Fruit fly (Drosophila melanogaster) whole organism, embryonic: ENCODE data around the gene Taf2.

Source experiments
- Ada2b ChIP-seq: fragments of 200-800 bp; sonication (Bioruptor generic); IDR thresholded peaks from 2 replicates; pipeline ENCODE4 v1.3.6; 2022; ENCODE audit warnings: missing biosample characterization, missing genetic modification characterization
- Adf1 ChIP-seq: fragments of 200-800 bp; sonication (Bioruptor generic); IDR thresholded peaks from 2 replicates; pipeline ENCODE4 v1.3.6; 2022; ENCODE audit warnings: missing biosample characterization, missing genetic modification characterization
- CG10147 ChIP-seq: fragments of 200-800 bp; sonication (Bioruptor generic); optimal IDR thresholded peaks from 2 replicates; lab custom pipeline; 2019; ENCODE audit warnings: missing biosample characterization, mild to moderate bottlenecking, missing genetic modification characterization, moderate library complexity
- CG10209 ChIP-seq: fragments of 200-800 bp; sonication (Bioruptor generic); optimal IDR thresholded peaks from 3 replicates; lab custom pipeline; 2017; ENCODE audit warnings: missing biosample characterization, mild to moderate bottlenecking, missing genetic modification characterization, missing genetic modification reagents
- CG10565 ChIP-seq: fragments of 200-800 bp; sonication (Bioruptor generic); optimal IDR thresholded peaks from 3 replicates; lab custom pipeline; 2016; ENCODE audit warnings: missing biosample characterization, mild to moderate bottlenecking, missing genetic modification characterization
- CG11093 ChIP-seq: fragments of 200-800 bp; sonication (Bioruptor generic); IDR thresholded peaks from 3 replicates; pipeline ENCODE4 v1.3.6; 2022; ENCODE audit warnings: missing biosample characterization, missing genetic modification characterization
- CG11504 ChIP-seq: fragments of 200-800 bp; sonication (Bioruptor generic); optimal IDR thresholded peaks from 3 replicates; lab custom pipeline; 2019; ENCODE audit warnings: missing biosample characterization, mild to moderate bottlenecking, missing genetic modification characterization, moderate library complexity
- CG12744 ChIP-seq: fragments of 200-800 bp; sonication (Bioruptor generic); optimal IDR thresholded peaks from 2 replicates; lab custom pipeline; 2016; ENCODE audit warnings: missing biosample characterization, missing genetic modification characterization
- CG13624 ChIP-seq: fragments of 200-800 bp; sonication (Bioruptor generic); optimal IDR thresholded peaks from 2 replicates; lab custom pipeline; 2016; ENCODE audit warnings: missing biosample characterization, missing genetic modification characterization
- CG14965 ChIP-seq: fragments of 200-800 bp; sonication (Bioruptor generic); optimal IDR thresholded peaks from 2 replicates; lab custom pipeline; 2016; ENCODE audit warnings: missing biosample characterization, missing genetic modification characterization, borderline replicate concordance
- CG15073 ChIP-seq: fragments of 200-800 bp; sonication (Bioruptor generic); optimal IDR thresholded peaks from 2 replicates; lab custom pipeline; 2016; ENCODE audit warnings: missing biosample characterization, missing genetic modification characterization
- CG1603 ChIP-seq: fragments of 200-800 bp; sonication (Bioruptor generic); optimal IDR thresholded peaks from 2 replicates; lab custom pipeline; 2019; ENCODE audit warnings: missing biosample characterization, mild to moderate bottlenecking, missing genetic modification characterization, moderate library complexity
- CG16863 ChIP-seq: fragments of 200-800 bp; sonication (Bioruptor generic); optimal IDR thresholded peaks from 3 replicates; lab custom pipeline; 2016; ENCODE audit warnings: missing biosample characterization, missing genetic modification characterization
- CG17186 ChIP-seq: fragments of 200-800 bp; sonication (Bioruptor generic); optimal IDR thresholded peaks from 3 replicates; lab custom pipeline; 2017; ENCODE audit warnings: missing biosample characterization, missing genetic modification reagents, missing genetic modification characterization
- CG18619 ChIP-seq: fragments of 200-800 bp; sonication (Bioruptor generic); optimal IDR thresholded peaks from 3 replicates; lab custom pipeline; 2017; ENCODE audit warnings: missing biosample characterization, mild to moderate bottlenecking, missing genetic modification characterization
- CG31224 ChIP-seq: fragments of 200-800 bp; sonication (Bioruptor generic); IDR thresholded peaks from 2 replicates; pipeline ENCODE4 v1.3.6; 2022; ENCODE audit warnings: missing biosample characterization, missing genetic modification characterization
- CG33213 ChIP-seq: fragments of 200-800 bp; sonication (Bioruptor generic); optimal IDR thresholded peaks from 3 replicates; lab custom pipeline; 2016; ENCODE audit warnings: missing biosample characterization, missing genetic modification characterization
- CG34376 ChIP-seq: fragments of 200-800 bp; sonication (Bioruptor generic); optimal IDR thresholded peaks from 2 replicates; lab custom pipeline; 2018; ENCODE audit warnings: missing biosample characterization, mild to moderate bottlenecking, missing genetic modification characterization
- CG3847 ChIP-seq: fragments of 200-800 bp; sonication (Bioruptor generic); IDR thresholded peaks from 2 replicates; pipeline ENCODE4 v1.3.6; 2022; ENCODE audit warnings: missing biosample characterization, missing genetic modification characterization
- CG4282 ChIP-seq: fragments of 200-800 bp; sonication (Bioruptor generic); optimal IDR thresholded peaks from 2 replicates; lab custom pipeline; 2016; ENCODE audit warnings: missing biosample characterization, missing genetic modification characterization
- CG4730 ChIP-seq: fragments of 200-800 bp; sonication (Bioruptor generic); IDR thresholded peaks from 2 replicates; pipeline ENCODE4 v1.3.6; 2022; ENCODE audit warnings: missing biosample characterization, missing genetic modification characterization
- CG4820 ChIP-seq: fragments of 200-800 bp; sonication (Bioruptor generic); optimal IDR thresholded peaks from 3 replicates; lab custom pipeline; 2016; ENCODE audit warnings: missing biosample characterization, missing genetic modification characterization
- CG6813 ChIP-seq: fragments of 200-800 bp; sonication (Bioruptor generic); optimal IDR thresholded peaks from 2 replicates; lab custom pipeline; 2017; ENCODE audit warnings: missing biosample characterization, missing genetic modification characterization, mild to moderate bottlenecking, moderate library complexity, missing genetic modification reagents
- CG8359 ChIP-seq: fragments of 200-800 bp; sonication (Bioruptor generic); optimal IDR thresholded peaks from 2 replicates; lab custom pipeline; 2017; ENCODE audit warnings: missing biosample characterization, mild to moderate bottlenecking, missing genetic modification characterization, borderline replicate concordance
- CG9215 ChIP-seq: fragments of 200-800 bp; sonication (Bioruptor generic); IDR thresholded peaks from 2 replicates; pipeline ENCODE4 v1.3.6; 2022; ENCODE audit warnings: missing biosample characterization, missing genetic modification characterization
- CG9437 ChIP-seq: fragments of 200-800 bp; sonication (Bioruptor generic); optimal IDR thresholded peaks from 2 replicates; lab custom pipeline; 2018; ENCODE audit warnings: missing biosample characterization, mild to moderate bottlenecking, missing genetic modification characterization
- Camta ChIP-seq: fragments of 200-800 bp; sonication (Bioruptor generic); optimal IDR thresholded peaks from 2 replicates; lab custom pipeline; 2016; ENCODE audit warnings: missing biosample characterization, missing genetic modification characterization
- Dref ChIP-seq: fragments of 200-800 bp; sonication (Bioruptor generic); IDR thresholded peaks from 2 replicates; pipeline ENCODE4 v1.3.6; 2022; ENCODE audit warnings: missing biosample characterization, missing genetic modification characterization
- MTF-1 ChIP-seq: fragments of 200-800 bp; sonication (Bioruptor generic); optimal IDR thresholded peaks from 2 replicates; lab custom pipeline; 2018; ENCODE audit warnings: missing biosample characterization, mild to moderate bottlenecking, missing genetic modification characterization, borderline replicate concordance
- Poxn ChIP-seq: fragments of 200-800 bp; sonication (Bioruptor generic); IDR thresholded peaks from 2 replicates; pipeline ENCODE4 v1.3.6; 2022; ENCODE audit warnings: missing biosample characterization, missing genetic modification characterization
- Sox100B ChIP-seq: fragments of 200-800 bp; sonication (Bioruptor generic); optimal IDR thresholded peaks from 3 replicates; lab custom pipeline; 2018; ENCODE audit warnings: missing biosample characterization, mild to moderate bottlenecking, missing genetic modification characterization
- Trl ChIP-seq, 3 experiments: fragments of >200 bp in 2 of 3; fragments of 200-800 bp in 1 of 3; sonication (Bioruptor generic) in 1 of 3; optimal IDR thresholded peaks; 2 replicates in 1 of 3; 3 replicates in 2 of 3; lab custom pipeline; 2016 to 2017; ENCODE audit warnings: missing biosample characterization in 1 of 3, missing genetic modification characterization in 1 of 3
- ac ChIP-seq: fragments of 200-800 bp; sonication (Bioruptor generic); optimal IDR thresholded peaks from 3 replicates; lab custom pipeline; 2017; ENCODE audit warnings: missing biosample characterization, mild to moderate bottlenecking, missing genetic modification characterization
- chn ChIP-seq: fragments of 200-800 bp; sonication (Bioruptor generic); optimal IDR thresholded peaks from 2 replicates; lab custom pipeline; 2016; ENCODE audit warnings: missing biosample characterization, missing genetic modification characterization
- crol ChIP-seq: fragments of 200-800 bp; sonication (Bioruptor generic); IDR thresholded peaks from 2 replicates; pipeline ENCODE4 v1.3.6; 2022; ENCODE audit warnings: missing biosample characterization, missing genetic modification characterization
- emc ChIP-seq: fragments of 200-800 bp; sonication (Bioruptor generic); optimal IDR thresholded peaks from 2 replicates; lab custom pipeline; 2016; ENCODE audit warnings: missing biosample characterization, missing genetic modification characterization
- fd96Cb ChIP-seq: fragments of 200-800 bp; sonication (Bioruptor generic); optimal IDR thresholded peaks from 2 replicates; lab custom pipeline; 2018; ENCODE audit warnings: missing biosample characterization, mild to moderate bottlenecking, missing genetic modification characterization, moderate library complexity
- gro ChIP-seq: fragments of 200-800 bp; sonication (Bioruptor generic); optimal IDR thresholded peaks from 2 replicates; lab custom pipeline; 2016; ENCODE audit warnings: missing biosample characterization, missing genetic modification characterization
- jigr1 ChIP-seq: fragments of 200-800 bp; sonication (Bioruptor generic); IDR thresholded peaks from 3 replicates; pipeline ENCODE4 v1.3.6; 2022; ENCODE audit warnings: missing biosample characterization, missing genetic modification characterization
- kay ChIP-seq: fragments of 200-800 bp; sonication (Bioruptor generic); optimal IDR thresholded peaks from 2 replicates; lab custom pipeline; 2016; ENCODE audit warnings: missing biosample characterization, missing genetic modification characterization
- lbe ChIP-seq: fragments of 200-800 bp; sonication (Bioruptor generic); optimal IDR thresholded peaks from 2 replicates; lab custom pipeline; 2016; ENCODE audit warnings: missing biosample characterization, mild to moderate bottlenecking, missing genetic modification characterization
- lmd ChIP-seq: fragments of 200-800 bp; sonication (Bioruptor generic); IDR thresholded peaks from 2 replicates; pipeline ENCODE4 v1.3.6; 2022; ENCODE audit warnings: missing biosample characterization, missing genetic modification characterization
- luna ChIP-seq: fragments of 200-800 bp; sonication (Bioruptor generic); optimal IDR thresholded peaks from 2 replicates; lab custom pipeline; 2016; ENCODE audit warnings: missing biosample characterization, missing genetic modification characterization
- mld ChIP-seq: fragments of 200-800 bp; sonication (Bioruptor generic); IDR thresholded peaks from 3 replicates; pipeline ENCODE4 v1.3.6; 2022; ENCODE audit warnings: missing biosample characterization, missing genetic modification characterization; ENCODE audit not compliant: partially characterized antibody
- pfk ChIP-seq: fragments of 200-800 bp; sonication (Bioruptor generic); optimal IDR thresholded peaks from 2 replicates; lab custom pipeline; 2018; ENCODE audit warnings: missing biosample characterization, mild to moderate bottlenecking, missing genetic modification characterization, moderate library complexity
- sd ChIP-seq: fragments of 200-800 bp; sonication (Bioruptor generic); optimal IDR thresholded peaks from 3 replicates; lab custom pipeline; 2018; ENCODE audit warnings: missing biosample characterization, mild to moderate bottlenecking, missing genetic modification characterization, moderate library complexity
- sens ChIP-seq: fragments of 200-800 bp; sonication (Bioruptor generic); peaks from one replicate; lab custom pipeline; 2016; ENCODE audit warnings: missing biosample characterization, missing genetic modification characterization
- sim ChIP-seq: fragments of 200-800 bp; sonication (Bioruptor generic); IDR thresholded peaks from 2 replicates; pipeline ENCODE4 v1.3.6; 2022; ENCODE audit warnings: missing biosample characterization, missing genetic modification characterization
- ssp ChIP-seq: fragments of 200-800 bp; sonication (Bioruptor generic); IDR thresholded peaks from 2 replicates; pipeline ENCODE4 v1.3.6; 2022; ENCODE audit warnings: missing biosample characterization, missing genetic modification characterization
- unpg ChIP-seq: fragments of 200-800 bp; sonication (Bioruptor generic); optimal IDR thresholded peaks from 3 replicates; lab custom pipeline; 2018; ENCODE audit warnings: missing biosample characterization, mild to moderate bottlenecking, missing genetic modification characterization, moderate library complexity

Gene Taf2

dm6 chr3L:9899046-9899659 is 10.7 kb upstream of the Taf2 start, which contains the start of gene nudE (continued):
- TF ChIP-seq kay (GFP tag; lab: Kevin White, UChicago) = no peak
- no peak for TF ChIP-seq crol (GFP tag; lab: Robert Waterston, UW)
- TF ChIP-seq CG3847 (GFP tag; lab: Robert Waterston, UW) = peak; percentile 60
- peak; percentile 50; the same call in 1 of the 2 replicates for TF ChIP-seq Adf1 (GFP tag; lab: Robert Waterston, UW)
- TF ChIP-seq CG4820 (GFP tag; lab: Kevin White, UChicago) = peak; percentile 28
- no peak for TF ChIP-seq chn (GFP tag; lab: Kevin White, UChicago)
- no peak for TF ChIP-seq CG14965 (GFP tag; lab: Kevin White, UChicago)
- no peak for TF ChIP-seq CG11093
- TF ChIP-seq CG6813 (GFP tag; lab: Kevin White, UChicago) = no peak
- TF ChIP-seq Ada2b (GFP tag; lab: Robert Waterston, UW) = no peak
- no peak for TF ChIP-seq CG9215
- no peak for TF ChIP-seq fd96Cb
- TF ChIP-seq CG10147 (GFP tag; lab: Kevin White, UChicago) = no peak
- peak; percentile 43 for TF ChIP-seq Camta (GFP tag; lab: Kevin White, UChicago)
- TF ChIP-seq Dref (GFP tag; lab: Robert Waterston, UW) = 0 out of 2 replicates have a peak, but pooled peaks have one; percentile 29
- TF ChIP-seq CG8359 (GFP tag; lab: Kevin White, UChicago) = no peak
- TF ChIP-seq CG11504 (tag; lab: Kevin White, UChicago) = peak; percentile 39
- TF ChIP-seq emc (GFP tag; lab: Kevin White, UChicago) = no peak
- TF ChIP-seq jigr1 (GFP tag; lab: Robert Waterston, UW) = no peak
- no peak for TF ChIP-seq CG31224 (GFP tag; lab: Robert Waterston, UW)
- TF ChIP-seq ssp (GFP tag; lab: Robert Waterston, UW) = no peak
- TF ChIP-seq sens = peak; percentile 87
- peak; percentile 26 for TF ChIP-seq lbe (GFP tag; lab: Kevin White, UChicago)
- TF ChIP-seq CG12744 (GFP tag; lab: Kevin White, UChicago) = no peak
- no peak for TF ChIP-seq CG15073 (GFP tag; lab: Kevin White, UChicago)
- peak; percentile 37 for TF ChIP-seq unpg (GFP tag; lab: Kevin White, UChicago)
- TF ChIP-seq CG33213 (GFP tag; lab: Kevin White, UChicago) = peak; percentile 52
- TF ChIP-seq CG13624 (GFP tag; lab: Kevin White, UChicago) = peak; percentile 75
- TF ChIP-seq CG4730 (GFP tag; lab: Robert Waterston, UW) = no peak
- TF ChIP-seq CG9437 (GFP tag; lab: Kevin White, UChicago) = no peak
- no peak for TF ChIP-seq CG10565 (GFP tag; lab: Kevin White, UChicago)
- no peak; the same call in 1 of the 2 replicates for TF ChIP-seq lmd (GFP tag; lab: Robert Waterston, UW)
- TF ChIP-seq CG10209 = no peak
- TF ChIP-seq mld (GFP tag; lab: Robert Waterston, UW) = no peak
- TF ChIP-seq CG4282 = peak; percentile 50
- peak; percentile 50 for TF ChIP-seq CG17186 (GFP tag; lab: Kevin White, UChicago)
- no peak for TF ChIP-seq CG16863 (GFP tag; lab: Kevin White, UChicago)
- peak; percentile 45 for TF ChIP-seq CG34376
- no peak for TF ChIP-seq pfk (GFP tag; lab: Kevin White, UChicago)
- TF ChIP-seq gro = peak; percentile 30
- TF ChIP-seq Trl (optimal IDR thresholded peaks at IDR 0.05; lab: Kevin White, UChicago) = no peak
- TF ChIP-seq Trl (GFP tag; optimal IDR thresholded peaks at IDR 0.05; lab: Kevin White, UChicago) = peak; percentile 32
- TF ChIP-seq MTF-1 (GFP tag; lab: Kevin White, UChicago) = no peak
- TF ChIP-seq CG1603 = peak; percentile 58
- TF ChIP-seq CG18619 (GFP tag; lab: Kevin White, UChicago) = no peak
- TF ChIP-seq sd = no peak
- no peak for TF ChIP-seq Poxn (GFP tag; lab: Robert Waterston, UW)
- TF ChIP-seq Sox100B = no peak
- no peak for TF ChIP-seq ac (GFP tag; lab: Kevin White, UChicago)
- TF ChIP-seq sim = no peak
- no peak for TF ChIP-seq luna (GFP tag; lab: Kevin White, UChicago)
